Fruit fly (Drosophila melanogaster): ENCODE data around the gene fws.

fws gene

DNA sequence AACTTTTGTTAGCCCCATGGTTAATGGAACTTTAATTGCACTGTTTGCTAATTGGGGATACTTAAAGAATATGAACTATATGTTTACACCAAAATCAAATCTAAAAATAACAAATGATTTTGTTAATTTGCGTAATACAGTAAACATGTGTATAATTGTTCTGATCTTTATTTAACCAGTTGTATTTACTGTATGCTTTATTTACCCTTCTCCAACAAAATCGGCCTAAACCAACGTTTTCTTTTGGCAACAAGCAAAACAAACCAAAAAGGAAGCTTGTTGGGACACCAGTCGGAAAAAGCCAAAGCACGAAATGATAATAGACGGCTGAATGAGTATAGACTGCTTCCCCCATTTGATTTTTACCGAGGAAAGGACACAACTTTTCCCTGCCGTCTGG is 10.2 kb downstream of the fws start (continued):
- TF ChIP-seq CG6813 (GFP tag; optimal IDR thresholded peaks at IDR 0.05), result peak; percentile 85
- TF ChIP-seq Nf-YC (tag; optimal IDR thresholded peaks at IDR 0.05), result no peak
- TF ChIP-seq bab2 (GFP tag; optimal IDR thresholded peaks at IDR 0.05), result peak; percentile 52
- TF ChIP-seq CG18011 (GFP tag; optimal IDR thresholded peaks at IDR 0.05), result peak; percentile 57
- TF ChIP-seq CG12391 (tag; optimal IDR thresholded peaks at IDR 0.05), result peak; percentile 9
- no peak for TF ChIP-seq zf30C (GFP tag; optimal IDR thresholded peaks at IDR 0.05)
- peak; percentile 46 for TF ChIP-seq maf-S (GFP tag; optimal IDR thresholded peaks at IDR 0.05)
- TF ChIP-seq CG9727 (GFP tag; optimal IDR thresholded peaks at IDR 0.05), result peak; percentile 55
- TF ChIP-seq CG32772 (GFP tag; IDR thresholded peaks at IDR 0.05), result no peak
- TF ChIP-seq CG15479 (GFP tag; optimal IDR thresholded peaks at IDR 0.05), result no peak
- peak; percentile 13 for TF ChIP-seq emc (GFP tag; optimal IDR thresholded peaks at IDR 0.05)
- TF ChIP-seq CG11696 (GFP tag; IDR thresholded peaks at IDR 0.05), result peak; percentile 56; the same call in 1 of the 2 replicates
- peak; percentile 56 for TF ChIP-seq CG15269 (tag; optimal IDR thresholded peaks at IDR 0.05)
- TF ChIP-seq Doc2 (GFP tag; IDR thresholded peaks at IDR 0.05), result no peak
- 0 out of 3 replicates have a peak, but pooled peaks have one; percentile 44 for TF ChIP-seq CG11695 (GFP tag; IDR thresholded peaks at IDR 0.05)
- TF ChIP-seq CG18619 (GFP tag; optimal IDR thresholded peaks at IDR 0.05), result peak; percentile 68
- peak; percentile 47; the same call in 1 of the 2 replicates for TF ChIP-seq wdn (GFP tag; IDR thresholded peaks at IDR 0.05)
- peak; percentile 22 for TF ChIP-seq CG33213 (GFP tag; optimal IDR thresholded peaks at IDR 0.05)
- peak; percentile 69 for TF ChIP-seq CG10543 (GFP tag; optimal IDR thresholded peaks at IDR 0.05)
- no peak for TF ChIP-seq jing (GFP tag; optimal IDR thresholded peaks at IDR 0.05)
- TF ChIP-seq CG18599 (GFP tag; optimal IDR thresholded peaks at IDR 0.05), result peak; percentile 92
- no peak for TF ChIP-seq CG12942 (GFP tag; optimal IDR thresholded peaks at IDR 0.05)
- TF ChIP-seq Fer2 (tag; optimal IDR thresholded peaks at IDR 0.05), result peak; percentile 74
- TF ChIP-seq CG3281 (GFP tag; optimal IDR thresholded peaks at IDR 0.05), result peak; percentile 90
- peak; percentile 32; the same call in 1 of the 2 replicates for TF ChIP-seq ranshi (GFP tag; IDR thresholded peaks at IDR 0.05)
- no peak for TF ChIP-seq CG3065 (GFP tag; optimal IDR thresholded peaks at IDR 0.05)
- TF ChIP-seq lmd (GFP tag; IDR thresholded peaks at IDR 0.05), result no peak; the same call in 1 of the 2 replicates
- TF ChIP-seq CoRest (tag; optimal IDR thresholded peaks at IDR 0.05), result peak; percentile 50
- TF ChIP-seq Hey (tag; optimal IDR thresholded peaks at IDR 0.05), result peak; percentile 43
- no peak for TF ChIP-seq Ets97D (GFP tag; optimal IDR thresholded peaks at IDR 0.05)
- TF ChIP-seq pita (GFP tag; optimal IDR thresholded peaks at IDR 0.05), result no peak
- no peak for TF ChIP-seq ase (GFP tag; IDR thresholded peaks at IDR 0.05)
- peak; percentile 19; the same call in 1 of the 3 replicates for TF ChIP-seq B-H1 (GFP tag; IDR thresholded peaks at IDR 0.05)
- TF ChIP-seq org-1 (GFP tag; optimal IDR thresholded peaks at IDR 0.05), result peak; percentile 61
- TF ChIP-seq CG4854 (GFP tag; optimal IDR thresholded peaks at IDR 0.05), result peak; percentile 66
- TF ChIP-seq sug (tag; optimal IDR thresholded peaks at IDR 0.05), result peak; percentile 66
- TF ChIP-seq CG2875 (GFP tag; optimal IDR thresholded peaks at IDR 0.05), result no peak
- peak in 1 of 2 experiments; percentile 80 for TF ChIP-seq dpn (GFP tag; optimal IDR thresholded peaks at IDR 0.05)
- no peak for TF ChIP-seq HLHmδ (GFP tag; optimal IDR thresholded peaks at IDR 0.05)
- no peak for TF ChIP-seq CG15073 (GFP tag; optimal IDR thresholded peaks at IDR 0.05)
- TF ChIP-seq Camta (GFP tag; optimal IDR thresholded peaks at IDR 0.05), result peak; percentile 42
- no peak for TF ChIP-seq sc (optimal IDR thresholded peaks at IDR 0.05)
- TF ChIP-seq sc (GFP tag; optimal IDR thresholded peaks at IDR 0.05), result no peak
- peak; percentile 24 for TF ChIP-seq CG15696 (tag; optimal IDR thresholded peaks at IDR 0.05)
- peak; percentile 54 for TF ChIP-seq grau (tag; optimal IDR thresholded peaks at IDR 0.05)
- TF ChIP-seq fu2 (GFP tag; optimal IDR thresholded peaks at IDR 0.05), result peak; percentile 34
- TF ChIP-seq CG15514 (GFP tag; optimal IDR thresholded peaks at IDR 0.05), result peak; percentile 86
- TF ChIP-seq C15 (GFP tag; IDR thresholded peaks at IDR 0.05), result peak; percentile 15; the same call in 1 of the 3 replicates
- no peak for TF ChIP-seq Gug (GFP tag; IDR thresholded peaks at IDR 0.05)
- peak; percentile 69 for TF ChIP-seq CG12071 (GFP tag; optimal IDR thresholded peaks at IDR 0.05)
- TF ChIP-seq eyg (GFP tag; optimal IDR thresholded peaks at IDR 0.05), result peak; percentile 66

Data from whole organism, embryonic.